Fruit fly (Drosophila melanogaster) whole organism, embryonic: ENCODE measurements around the gene CG2712.
A peak's percentile ranks its signal among the peaks of the same experiment; 100 is the strongest.

ENCODE experiments used
- Bteb2 ChIP-seq: fragments of 200-800 bp; sonication (Bioruptor generic); optimal IDR thresholded peaks from 2 replicates; lab custom pipeline; 2016; ENCODE audit warnings: missing biosample characterization, missing genetic modification characterization
- CG10565 ChIP-seq: fragments of 200-800 bp; sonication (Bioruptor generic); optimal IDR thresholded peaks from 3 replicates; lab custom pipeline; 2016; ENCODE audit warnings: missing biosample characterization, mild to moderate bottlenecking, missing genetic modification characterization
- CG11085 ChIP-seq: fragments of 200-800 bp; sonication (Bioruptor generic); IDR thresholded peaks from 2 replicates; pipeline ENCODE4 v1.3.6; 2022; ENCODE audit warnings: missing biosample characterization, missing genetic modification characterization
- CG11560 ChIP-seq: fragments of 200-800 bp; sonication (Bioruptor generic); IDR thresholded peaks from 3 replicates; pipeline ENCODE4 v1.3.6; 2022; ENCODE audit warnings: missing biosample characterization, missing genetic modification characterization
- CG14014 ChIP-seq: fragments of 200-800 bp; sonication (Bioruptor generic); IDR thresholded peaks from 2 replicates; pipeline ENCODE4 v1.3.6; 2022; ENCODE audit warnings: missing biosample characterization, missing genetic modification characterization
- CG14667 ChIP-seq: fragments of 200-800 bp; sonication (Bioruptor generic); IDR thresholded peaks from 2 replicates; pipeline ENCODE4 v1.3.6; 2022; ENCODE audit warnings: missing biosample characterization, missing genetic modification characterization
- CG15011 ChIP-seq: fragments of 200-800 bp; sonication (Bioruptor generic); optimal IDR thresholded peaks from 3 replicates; lab custom pipeline; 2018; ENCODE audit warnings: missing biosample characterization, mild to moderate bottlenecking, missing genetic modification characterization
- CG1529 ChIP-seq: fragments of 200-800 bp; sonication (Bioruptor generic); optimal IDR thresholded peaks from 3 replicates; lab custom pipeline; 2018; ENCODE audit warnings: missing biosample characterization, missing genetic modification characterization
- CG16813 ChIP-seq: fragments of 200-800 bp; sonication (Bioruptor generic); IDR thresholded peaks from 3 replicates; pipeline ENCODE4 v1.3.6; 2022; ENCODE audit warnings: missing biosample characterization, missing genetic modification characterization; ENCODE audit not compliant: partially characterized antibody
- CG17568 ChIP-seq: fragments of 200-800 bp; sonication (Bioruptor generic); optimal IDR thresholded peaks from 2 replicates; lab custom pipeline; 2018; ENCODE audit warnings: missing biosample characterization, mild to moderate bottlenecking, missing genetic modification characterization, moderate library complexity
- CG18476 ChIP-seq: fragments of 200-800 bp; sonication (Bioruptor generic); optimal IDR thresholded peaks from 2 replicates; lab custom pipeline; 2016; ENCODE audit warnings: missing biosample characterization, mild to moderate bottlenecking, missing genetic modification characterization
- CG18619 ChIP-seq: fragments of 200-800 bp; sonication (Bioruptor generic); optimal IDR thresholded peaks from 3 replicates; lab custom pipeline; 2017; ENCODE audit warnings: missing biosample characterization, mild to moderate bottlenecking, missing genetic modification characterization
- CG18764 ChIP-seq: fragments of 200-800 bp; sonication (Bioruptor generic); optimal IDR thresholded peaks from 3 replicates; lab custom pipeline; 2016; ENCODE audit warnings: missing biosample characterization, missing genetic modification characterization
- CG2202 ChIP-seq: fragments of 200-800 bp; sonication (Bioruptor generic); optimal IDR thresholded peaks from 2 replicates; lab custom pipeline; 2018; ENCODE audit warnings: missing biosample characterization, mild to moderate bottlenecking, missing genetic modification characterization
- CG30403 ChIP-seq: fragments of 200-800 bp; sonication (Bioruptor generic); optimal IDR thresholded peaks from 3 replicates; lab custom pipeline; 2016; ENCODE audit warnings: missing biosample characterization, missing genetic modification characterization
- CG3065 ChIP-seq: fragments of 200-800 bp; sonication (Bioruptor generic); optimal IDR thresholded peaks from 2 replicates; lab custom pipeline; 2016; ENCODE audit warnings: missing biosample characterization, missing genetic modification characterization
- CG3163 ChIP-seq: fragments of 200-800 bp; sonication (Bioruptor generic); optimal IDR thresholded peaks from 3 replicates; lab custom pipeline; 2016; ENCODE audit warnings: missing biosample characterization, missing genetic modification characterization
- CG32767 ChIP-seq: fragments of 200-800 bp; sonication (Bioruptor generic); IDR thresholded peaks from 2 replicates; pipeline ENCODE4 v1.3.6; 2022; ENCODE audit warnings: missing biosample characterization, missing genetic modification characterization
- CG3407 ChIP-seq: fragments of 200-800 bp; sonication (Bioruptor generic); optimal IDR thresholded peaks from 2 replicates; lab custom pipeline; 2018; ENCODE audit warnings: missing biosample characterization, mild to moderate bottlenecking, missing genetic modification characterization
- CG3726 ChIP-seq: fragments of 200-800 bp; sonication (Bioruptor generic); IDR thresholded peaks from 3 replicates; pipeline ENCODE4, ENCODE4 v1.3.6; 2022; ENCODE audit warnings: missing biosample characterization, missing genetic modification characterization
- CG3995 ChIP-seq: fragments of 200-800 bp; sonication (Bioruptor generic); optimal IDR thresholded peaks from 3 replicates; lab custom pipeline; 2016; ENCODE audit warnings: missing biosample characterization, missing genetic modification characterization
- CG6683 ChIP-seq: fragments of 200-800 bp; sonication (Bioruptor generic); optimal IDR thresholded peaks from 2 replicates; lab custom pipeline; 2017; ENCODE audit warnings: missing biosample characterization, mild to moderate bottlenecking, missing genetic modification characterization, missing genetic modification reagents
- CG7271 ChIP-seq: fragments of 200-800 bp; sonication (Bioruptor generic); optimal IDR thresholded peaks from 2 replicates; lab custom pipeline; 2018; ENCODE audit warnings: missing biosample characterization, mild to moderate bottlenecking, missing genetic modification characterization, moderate library complexity
- CG8944 ChIP-seq: fragments of 200-800 bp; sonication (Bioruptor generic); optimal IDR thresholded peaks from 3 replicates; lab custom pipeline; 2016; ENCODE audit warnings: missing biosample characterization, missing genetic modification characterization
- Dbx ChIP-seq: fragments of 200-800 bp; sonication (Bioruptor generic); IDR thresholded peaks from 3 replicates; pipeline ENCODE4 v1.3.6; 2022; ENCODE audit warnings: missing biosample characterization, missing genetic modification characterization
- Deaf1 ChIP-seq: fragments of 200-800 bp; optimal IDR thresholded peaks from 3 replicates; lab custom pipeline; 2019; ENCODE audit warnings: missing biosample characterization, mild to moderate bottlenecking, missing genetic modification characterization, moderate library complexity
- Eip74EF ChIP-seq, 2 experiments: fragments of 200-800 bp in 1 of 2; fragments of >200 bp in 1 of 2; sonication (Bioruptor generic) in 1 of 2; optimal IDR thresholded peaks; 2 replicates each; lab custom pipeline; 2017 to 2019; ENCODE audit warnings: missing biosample characterization in 2 of 2, missing genetic modification characterization in 2 of 2, mild to moderate bottlenecking in 1 of 2, moderate library complexity in 1 of 2
- Fer1 ChIP-seq: fragments of 200-800 bp; sonication (Bioruptor generic); optimal IDR thresholded peaks from 2 replicates; lab custom pipeline; 2017; ENCODE audit warnings: missing biosample characterization, mild to moderate bottlenecking, missing genetic modification characterization
- Hr39 ChIP-seq: fragments of >200 bp; optimal IDR thresholded peaks from 2 replicates; lab custom pipeline; 2017
- Max ChIP-seq: fragments of 200-800 bp; sonication (Bioruptor generic); optimal IDR thresholded peaks from 2 replicates; lab custom pipeline; 2016; ENCODE audit warnings: missing biosample characterization, mild to moderate bottlenecking, missing genetic modification characterization
- NC2α ChIP-seq: fragments of 200-800 bp; sonication (Bioruptor generic); optimal IDR thresholded peaks from 2 replicates; lab custom pipeline; 2016; ENCODE audit warnings: missing biosample characterization, missing genetic modification characterization
- NFAT ChIP-seq: fragments of 200-800 bp; sonication (Bioruptor generic); IDR thresholded peaks from 2 replicates; pipeline ENCODE4 v1.3.6; 2022; ENCODE audit warnings: missing biosample characterization, missing genetic modification characterization
- Optix ChIP-seq: fragments of 200-800 bp; sonication (Bioruptor generic); IDR thresholded peaks from 3 replicates; pipeline ENCODE4 v1.3.6; 2022; ENCODE audit warnings: missing biosample characterization, missing genetic modification characterization
- Rfx ChIP-seq: fragments of 200-800 bp; sonication (Bioruptor generic); IDR thresholded peaks from 2 replicates; pipeline ENCODE4 v1.3.6; 2022; ENCODE audit warnings: missing biosample characterization, missing genetic modification characterization
- Sox102F ChIP-seq: fragments of 200-800 bp; sonication (Bioruptor generic); optimal IDR thresholded peaks from 2 replicates; lab custom pipeline; 2018; ENCODE audit warnings: missing biosample characterization, mild to moderate bottlenecking, missing genetic modification characterization, moderate library complexity
- br ChIP-seq: fragments of >200 bp; optimal IDR thresholded peaks from 2 replicates; lab custom pipeline; 2017
- cas ChIP-seq: fragments of 200-800 bp; sonication (Bioruptor generic); IDR thresholded peaks from 2 replicates; pipeline ENCODE4 v1.3.6; 2022; ENCODE audit warnings: missing biosample characterization, missing genetic modification characterization
- crp ChIP-seq, 2 experiments: fragments of 200-800 bp; sonication (Bioruptor generic); optimal IDR thresholded peaks; 2 replicates in 1 of 2; 3 replicates in 1 of 2; lab custom pipeline; 2017; ENCODE audit warnings: missing biosample characterization in 2 of 2, missing genetic modification characterization in 2 of 2, mild to moderate bottlenecking in 1 of 2, moderate library complexity in 1 of 2
- dimm ChIP-seq: fragments of 200-800 bp; sonication (Bioruptor generic); IDR thresholded peaks from 2 replicates; pipeline ENCODE4 v1.3.6; 2022; ENCODE audit warnings: missing biosample characterization, missing genetic modification characterization
- esg ChIP-seq: fragments of 200-800 bp; sonication (Bioruptor generic); conservative IDR thresholded peaks from 2 replicates; pipeline ENCODE4 v1.3.6; 2022; ENCODE audit warnings: missing biosample characterization, missing genetic modification characterization
- grau ChIP-seq: fragments of 200-800 bp; optimal IDR thresholded peaks from 3 replicates; lab custom pipeline; 2019; ENCODE audit warnings: missing biosample characterization, mild to moderate bottlenecking, missing genetic modification characterization, moderate library complexity
- gsb ChIP-seq: fragments of 200-800 bp; sonication (Bioruptor generic); IDR thresholded peaks from 2 replicates; pipeline ENCODE4 v1.3.6; 2022; ENCODE audit warnings: missing biosample characterization, missing genetic modification characterization
- hkb ChIP-seq, 2 experiments: fragments of 200-800 bp in 1 of 2; fragments of >200 bp in 1 of 2; sonication (Bioruptor generic) in 1 of 2; IDR thresholded peaks in 1 of 2; optimal IDR thresholded peaks in 1 of 2; 2 replicates each; pipeline versions ENCODE4 v1.3.6 to Lab custom; 2017 to 2022; ENCODE audit warnings: missing biosample characterization in 1 of 2, missing genetic modification characterization in 1 of 2
- nom ChIP-seq: fragments of 200-800 bp; sonication (Bioruptor generic); optimal IDR thresholded peaks from 2 replicates; lab custom pipeline; 2017; ENCODE audit warnings: missing biosample characterization, missing genetic modification characterization, mild to moderate bottlenecking, moderate library complexity, missing genetic modification reagents
- prd ChIP-seq, 3 experiments: fragments of >200 bp in 2 of 3; fragments of 200-800 bp in 1 of 3; sonication (Bioruptor generic) in 1 of 3; optimal IDR thresholded peaks in 2 of 3; IDR thresholded peaks in 1 of 3; 2 replicates in 2 of 3; 3 replicates in 1 of 3; pipeline versions ENCODE4 v1.3.6 to Lab custom; 2017 to 2022; ENCODE audit warnings: missing biosample characterization in 1 of 3, missing genetic modification characterization in 1 of 3
- rib ChIP-seq: fragments of 200-800 bp; sonication (Bioruptor generic); IDR thresholded peaks from 2 replicates; pipeline ENCODE4 v1.3.6; 2022; ENCODE audit warnings: missing biosample characterization, missing genetic modification characterization
- sd ChIP-seq: fragments of 200-800 bp; sonication (Bioruptor generic); optimal IDR thresholded peaks from 3 replicates; lab custom pipeline; 2018; ENCODE audit warnings: missing biosample characterization, mild to moderate bottlenecking, missing genetic modification characterization, moderate library complexity
- stwl ChIP-seq: fragments of 200-800 bp; sonication (Bioruptor generic); optimal IDR thresholded peaks from 3 replicates; lab custom pipeline; 2018; ENCODE audit warnings: missing biosample characterization, mild to moderate bottlenecking, missing genetic modification characterization, moderate library complexity
- tx ChIP-seq: fragments of 200-800 bp; sonication (Bioruptor generic); optimal IDR thresholded peaks from 2 replicates; lab custom pipeline; 2016; ENCODE audit warnings: missing biosample characterization, missing genetic modification characterization
- vfl ChIP-seq: fragments of 200-800 bp; sonication (Bioruptor generic); optimal IDR thresholded peaks from 2 replicates; lab custom pipeline; 2016; ENCODE audit warnings: missing biosample characterization, missing genetic modification characterization
- wdn ChIP-seq: fragments of 200-800 bp; sonication (Bioruptor generic); IDR thresholded peaks from 2 replicates; pipeline ENCODE4 v1.3.6; 2022; ENCODE audit warnings: missing biosample characterization, missing genetic modification characterization

Gene CG2712

DNA sequence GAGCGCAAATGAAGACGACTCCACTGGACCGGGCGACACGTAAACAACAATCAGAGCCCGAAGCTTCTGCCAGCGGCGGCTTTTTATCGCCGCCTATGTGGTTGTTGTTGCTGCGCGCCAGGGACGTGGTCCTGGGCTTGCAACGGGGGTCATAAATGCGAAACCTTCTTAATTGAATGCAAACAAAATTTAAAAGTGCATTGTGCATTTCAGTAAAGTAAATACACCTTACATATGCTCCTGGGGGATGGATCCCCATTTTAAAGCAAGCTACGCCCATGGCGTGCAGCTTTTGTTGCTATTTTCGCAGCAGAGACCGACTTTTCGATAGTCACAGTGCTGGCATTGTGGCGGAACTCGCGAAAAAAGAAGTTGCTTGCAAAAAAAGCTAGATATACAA is 28.6 kb upstream of the CG2712 start, which contains the start of gene Ugalt (continued):
- TF ChIP-seq CG10565 (GFP tag; lab: Kevin White, UChicago) = peak; percentile 100
- TF ChIP-seq grau = peak; percentile 100
- peak; percentile 100 for TF ChIP-seq CG18476 (GFP tag; lab: Kevin White, UChicago)
- peak; percentile 100 for TF ChIP-seq CG15011 (GFP tag; lab: Kevin White, UChicago)
- peak; percentile 100 for TF ChIP-seq CG30403 (GFP tag; lab: Kevin White, UChicago)
- TF ChIP-seq CG3726 (GFP tag; lab: Robert Waterston, UW) = peak; percentile 100
- peak; percentile 100 for TF ChIP-seq Fer1
- peak; percentile 99 for TF ChIP-seq CG3407 (GFP tag; lab: Kevin White, UChicago)
- TF ChIP-seq Optix (GFP tag; lab: Robert Waterston, UW) = peak; percentile 100
- peak; percentile 100 for TF ChIP-seq Max (GFP tag; lab: Kevin White, UChicago)
- no peak for TF ChIP-seq prd (optimal IDR thresholded peaks at IDR 0.05; lab: Kevin White, UChicago)
- TF ChIP-seq prd (GFP tag; IDR thresholded peaks at IDR 0.05; lab: Robert Waterston, UW) = peak; percentile 100
- TF ChIP-seq CG3163 = peak; percentile 99
- peak; percentile 100 for TF ChIP-seq CG11085 (GFP tag; lab: Robert Waterston, UW)
- peak; percentile 98 for TF ChIP-seq CG11560 (tag; lab: Robert Waterston, UW)
- TF ChIP-seq wdn (GFP tag; lab: Robert Waterston, UW) = peak; percentile 100
- peak; percentile 100 for TF ChIP-seq CG14014
- TF ChIP-seq cas (GFP tag; lab: Robert Waterston, UW) = peak; percentile 100
- peak; percentile 94 for TF ChIP-seq CG3995 (GFP tag; lab: Kevin White, UChicago)
- TF ChIP-seq crp (GFP tag; optimal IDR thresholded peaks at IDR 0.05; lab: Kevin White, UChicago) = peak; percentile 63 to 84
- peak; percentile 100 for TF ChIP-seq vfl (GFP tag; lab: Kevin White, UChicago)
- TF ChIP-seq CG16813 (GFP tag; lab: Robert Waterston, UW) = no peak
- peak; percentile 100 for TF ChIP-seq nom
- peak; percentile 100 for TF ChIP-seq CG18764
- peak; percentile 100 for TF ChIP-seq rib
- TF ChIP-seq br (lab: Kevin White, UChicago) = no peak
- peak; percentile 100 for TF ChIP-seq CG2202 (tag; lab: Kevin White, UChicago)
- TF ChIP-seq gsb = peak; percentile 100
- TF ChIP-seq dimm = peak; percentile 100
- peak; percentile 100 for TF ChIP-seq CG18619 (GFP tag; lab: Kevin White, UChicago)
- TF ChIP-seq CG3065 (GFP tag; lab: Kevin White, UChicago) = peak; percentile 100
- TF ChIP-seq CG7271 = peak; percentile 100
- TF ChIP-seq CG1529 = peak; percentile 100
- TF ChIP-seq CG14667 (GFP tag; lab: Robert Waterston, UW) = peak; percentile 100
- TF ChIP-seq stwl (tag; lab: Kevin White, UChicago) = peak; percentile 93
- peak; percentile 100 for TF ChIP-seq NC2α (GFP tag; lab: Kevin White, UChicago)
- TF ChIP-seq NFAT (GFP tag; lab: Robert Waterston, UW) = peak; percentile 100
- peak in 1 of 2 experiments; percentile 100 for TF ChIP-seq Eip74EF (GFP tag; optimal IDR thresholded peaks at IDR 0.05; lab: Kevin White, UChicago)
- TF ChIP-seq CG17568 = peak; percentile 100
- no peak for TF ChIP-seq hkb (optimal IDR thresholded peaks at IDR 0.05; lab: Kevin White, UChicago)
- TF ChIP-seq hkb (GFP tag; IDR thresholded peaks at IDR 0.05; lab: Robert Waterston, UW) = peak; percentile 100
- TF ChIP-seq tx (GFP tag; lab: Kevin White, UChicago) = peak; percentile 100
- no peak for TF ChIP-seq Hr39 (lab: Kevin White, UChicago)
- TF ChIP-seq Sox102F (GFP tag; lab: Kevin White, UChicago) = peak; percentile 100
- peak; percentile 100 for TF ChIP-seq Rfx (GFP tag; lab: Robert Waterston, UW)
- TF ChIP-seq CG6683 (GFP tag; lab: Kevin White, UChicago) = peak; percentile 100
- peak; percentile 100 for TF ChIP-seq CG32767
- TF ChIP-seq esg (GFP tag; lab: Robert Waterston, UW) = peak; percentile 100
- peak; percentile 100 for TF ChIP-seq Bteb2 (GFP tag; lab: Kevin White, UChicago)
- peak; percentile 99 for TF ChIP-seq sd (tag; lab: Kevin White, UChicago)
- TF ChIP-seq Deaf1 = peak; percentile 95
- peak; percentile 100 for TF ChIP-seq Dbx (GFP tag; lab: Robert Waterston, UW)
- peak; percentile 100 for TF ChIP-seq CG8944 (GFP tag; lab: Kevin White, UChicago)
